Worm (Caenorhabditis elegans): ENCODE data around the gene F43C11.8.
A peak's percentile ranks its signal among the peaks of the same experiment; 100 is the strongest.

The F43C11.8 gene

ce11 chrII:2342004-2342479 is 9.7 kb downstream of the F43C11.8 start, which contains the start of gene F43C11.6:
Gene F43C11.6 (plus strand): TSS chrII:2342429.
- TF ChIP-seq aly-2 (tag; optimal IDR thresholded peaks at IDR 0.05) (no peak), nhr-237 (tag; optimal IDR thresholded peaks at IDR 0.05) (no peak), pqm-1 (tag; optimal IDR thresholded peaks at IDR 0.05) (no peak), snpc-4 (tag; optimal IDR thresholded peaks at IDR 0.05) (no peak), hmg-11 (tag; optimal IDR thresholded peaks at IDR 0.05) (no peak), egl-5 (tag; optimal IDR thresholded peaks at IDR 0.05) (peak; percentile 21), nhr-76 (tag; optimal IDR thresholded peaks at IDR 0.05) (no peak), egl-27 (tag; optimal IDR thresholded peaks at IDR 0.05) (no peak), unc-39 (tag; optimal IDR thresholded peaks at IDR 0.05) (no peak), ama-1 (optimal IDR thresholded peaks at IDR 0.05) (no peak), fkh-10 (GFP tag; optimal IDR thresholded peaks at IDR 0.05) (no peak), nhr-67 (tag; optimal IDR thresholded peaks at IDR 0.05) (no peak), elt-1 (tag; optimal IDR thresholded peaks at IDR 0.05) (no peak), ZK546.5 (tag; optimal IDR thresholded peaks at IDR 0.05) (no peak), daf-12 (tag; optimal IDR thresholded peaks at IDR 0.05) (no peak), nhr-77 (tag; optimal IDR thresholded peaks at IDR 0.05) (no peak), lin-15B (tag; optimal IDR thresholded peaks at IDR 0.05) (peak; percentile 63), tbx-2 (tag; optimal IDR thresholded peaks at IDR 0.05) (no peak), zag-1 (tag; optimal IDR thresholded peaks at IDR 0.05) (no peak), lin-39 (tag; optimal IDR thresholded peaks at IDR 0.05) (peak; percentile 37), fkh-2 (tag; optimal IDR thresholded peaks at IDR 0.05) (no peak), sea-2 (GFP tag; optimal IDR thresholded peaks at IDR 0.05) (no peak), jun-1 (tag; optimal IDR thresholded peaks at IDR 0.05) (no peak), nhr-43 (tag; optimal IDR thresholded peaks at IDR 0.05; ENCODE audit: poor library complexity, severe bottlenecking) (no peak), nhr-25 (tag; optimal IDR thresholded peaks at IDR 0.05) (no peak), nhr-11 (tag; optimal IDR thresholded peaks at IDR 0.05) (no peak), lsy-12 (tag; optimal IDR thresholded peaks at IDR 0.05) (no peak), elt-2 (tag; optimal IDR thresholded peaks at IDR 0.05) (peak; percentile 21), ztf-11 (tag; optimal IDR thresholded peaks at IDR 0.05) (no peak), nhr-28 (tag; optimal IDR thresholded peaks at IDR 0.05) (no peak), ceh-16 (tag; optimal IDR thresholded peaks at IDR 0.05) (no peak), eor-1 (tag; optimal IDR thresholded peaks at IDR 0.05) (no peak), nhr-23 (tag; optimal IDR thresholded peaks at IDR 0.05) (peak; percentile 9), ceh-9 (tag; optimal IDR thresholded peaks at IDR 0.05) (no peak), ceh-28 (tag; optimal IDR thresholded peaks at IDR 0.05) (no peak), pha-4 (tag; optimal IDR thresholded peaks at IDR 0.05) (peak; percentile 59), nfya-1 (tag; optimal IDR thresholded peaks at IDR 0.05; ENCODE audit: insufficient read depth) (peak; percentile 51), ztf-4 (tag; optimal IDR thresholded peaks at IDR 0.05) (no peak), unc-62 (GFP tag; optimal IDR thresholded peaks at IDR 0.05) (no peak), nhr-12 (tag; optimal IDR thresholded peaks at IDR 0.05) (no peak), R02D3.7 (tag; optimal IDR thresholded peaks at IDR 0.05) (peak; percentile 87), skn-1 (tag; optimal IDR thresholded peaks at IDR 0.05) (no peak), ceh-82 (tag; optimal IDR thresholded peaks at IDR 0.05) (no peak), mdl-1 (tag; optimal IDR thresholded peaks at IDR 0.05) (no peak), elt-3 (tag; optimal IDR thresholded peaks at IDR 0.05) (no peak), fos-1 (tag; optimal IDR thresholded peaks at IDR 0.05) (no peak), mml-1 (tag; optimal IDR thresholded peaks at IDR 0.05) (no peak)

- TF ChIP-seq ztf-4 (tag; optimal IDR thresholded peaks at IDR 0.05) (no peak), ceh-16 (tag; optimal IDR thresholded peaks at IDR 0.05) (no peak), skn-1 (tag; optimal IDR thresholded peaks at IDR 0.05) (no peak), mdl-1 (tag; optimal IDR thresholded peaks at IDR 0.05) (no peak), lin-15B (tag; optimal IDR thresholded peaks at IDR 0.05) (no peak), unc-62 (GFP tag; optimal IDR thresholded peaks at IDR 0.05) (no peak), jun-1 (tag; optimal IDR thresholded peaks at IDR 0.05) (no peak), nhr-77 (tag; optimal IDR thresholded peaks at IDR 0.05) (no peak), nhr-11 (tag; optimal IDR thresholded peaks at IDR 0.05) (no peak), sea-2 (GFP tag; optimal IDR thresholded peaks at IDR 0.05) (no peak)
These were observed 14.4 kb downstream of the F43C11.8 start, which contains the start of gene F43C11.4 for ce11 chrII:2346672-2347071. Gene F43C11.4 (plus strand): TSS chrII:2346972.
